Worm (Caenorhabditis elegans) whole organism, late embryonic: Measurements from ENCODE around the gene srh-148.

Experiments used
- C08G9.2 ChIP-seq: sonication (generic microtip); optimal IDR thresholded peaks from 2 replicates; lab custom pipeline; 2016; ENCODE audit warnings: mild to moderate bottlenecking, missing genetic modification characterization, moderate library complexity, missing compliant biosample characterization
- K02D7.2 ChIP-seq: sonication (generic microtip); optimal IDR thresholded peaks from 2 replicates; lab custom pipeline; 2017; ENCODE audit warnings: mild to moderate bottlenecking, missing genetic modification characterization, missing compliant biosample characterization
- K09A11.1 ChIP-seq: sonication (generic microtip); optimal IDR thresholded peaks from 2 replicates; lab custom pipeline; 2017; ENCODE audit warnings: antibody characterized with exemption, mild to moderate bottlenecking, missing genetic modification characterization, missing compliant biosample characterization; ENCODE audit not compliant: insufficient read depth
- Y22D7AL.16 ChIP-seq: sonication (generic microtip); optimal IDR thresholded peaks from 2 replicates; lab custom pipeline; 2016; ENCODE audit warnings: missing genetic modification characterization, missing compliant biosample characterization
- ahr-1 ChIP-seq: sonication (generic microtip); optimal IDR thresholded peaks from 2 replicates; lab custom pipeline; 2016; ENCODE audit warnings: missing genetic modification characterization, missing compliant biosample characterization
- ama-1 ChIP-seq: fragments of 150-350 bp; optimal IDR thresholded peaks from 2 replicates; lab custom pipeline; 2014
- ceh-18 ChIP-seq: sonication (generic microtip); optimal IDR thresholded peaks from 2 replicates; lab custom pipeline; 2016; ENCODE audit warnings: missing genetic modification characterization, missing compliant biosample characterization
- ceh-2 ChIP-seq: sonication (generic microtip); optimal IDR thresholded peaks from 2 replicates; lab custom pipeline; 2016; ENCODE audit warnings: missing genotype, missing genetic modification characterization, missing compliant biosample characterization
- ceh-22 ChIP-seq: sonication (generic microtip); optimal IDR thresholded peaks from 2 replicates; lab custom pipeline; 2017; ENCODE audit warnings: missing biosample characterization, missing genetic modification characterization
- ceh-30 ChIP-seq: fragments of 150-350 bp; optimal IDR thresholded peaks from 2 replicates; lab custom pipeline; 2014; ENCODE audit warnings: missing biosample characterization, missing genetic modification characterization
- ceh-48 ChIP-seq: sonication (generic microtip); optimal IDR thresholded peaks from 2 replicates; lab custom pipeline; 2016; ENCODE audit warnings: missing genetic modification characterization, inconsistent platforms, missing compliant biosample characterization
- ceh-9 ChIP-seq: sonication (generic microtip); optimal IDR thresholded peaks from 2 replicates; lab custom pipeline; 2016; ENCODE audit warnings: mild to moderate bottlenecking, missing genetic modification characterization, inconsistent platforms, missing compliant biosample characterization
- dmd-4 ChIP-seq: sonication (generic microtip); optimal IDR thresholded peaks from 2 replicates; lab custom pipeline; 2016; ENCODE audit warnings: borderline replicate concordance, missing genetic modification characterization, missing compliant biosample characterization
- dve-1 ChIP-seq: sonication (generic microtip); optimal IDR thresholded peaks from 2 replicates; lab custom pipeline; 2017; ENCODE audit warnings: antibody characterized with exemption, mild to moderate bottlenecking, missing genetic modification characterization, missing compliant biosample characterization
- elt-2 ChIP-seq: sonication (generic microtip); optimal IDR thresholded peaks from 2 replicates; lab custom pipeline; 2016; ENCODE audit warnings: missing genetic modification reagents, missing genetic modification characterization, missing compliant biosample characterization
- elt-4 ChIP-seq: sonication (generic microtip); optimal IDR thresholded peaks from 2 replicates; lab custom pipeline; 2016; ENCODE audit warnings: missing genetic modification characterization, missing compliant biosample characterization
- fax-1 ChIP-seq: sonication (generic microtip); optimal IDR thresholded peaks from 2 replicates; lab custom pipeline; 2016; ENCODE audit warnings: missing genotype, missing genetic modification characterization, missing compliant biosample characterization
- fkh-10 ChIP-seq: fragments of 150-350 bp; optimal IDR thresholded peaks from 2 replicates; lab custom pipeline; 2014; ENCODE audit warnings: missing biosample characterization, missing genetic modification reagents, missing genetic modification characterization
- fkh-6 ChIP-seq: sonication (generic microtip); optimal IDR thresholded peaks from 2 replicates; lab custom pipeline; 2016; ENCODE audit warnings: missing genetic modification characterization, missing compliant biosample characterization
- hlh-15 ChIP-seq: sonication (generic microtip); optimal IDR thresholded peaks from 2 replicates; lab custom pipeline; 2016; ENCODE audit warnings: missing genetic modification characterization, missing compliant biosample characterization
- hlh-30 ChIP-seq: sonication (generic microtip); optimal IDR thresholded peaks from 2 replicates; lab custom pipeline; 2017; ENCODE audit warnings: antibody characterized with exemption, missing genetic modification characterization, missing compliant biosample characterization; ENCODE audit not compliant: insufficient read depth
- hlh-6 ChIP-seq: sonication (generic microtip); optimal IDR thresholded peaks from 2 replicates; lab custom pipeline; 2016; ENCODE audit warnings: missing genotype, missing genetic modification characterization, missing compliant biosample characterization
- hlh-8 ChIP-seq: sonication (generic microtip); optimal IDR thresholded peaks from 2 replicates; lab custom pipeline; 2016; ENCODE audit warnings: missing genotype, missing genetic modification characterization, missing compliant biosample characterization
- lim-6 ChIP-seq: sonication (generic microtip); optimal IDR thresholded peaks from 2 replicates; lab custom pipeline; 2016; ENCODE audit warnings: missing genetic modification characterization, missing compliant biosample characterization
- lin-11 ChIP-seq: fragments of 200-800 bp; sonication (Bioruptor generic); optimal IDR thresholded peaks from 2 replicates; lab custom pipeline; 2018; ENCODE audit warnings: mild to moderate bottlenecking, missing genetic modification characterization, missing compliant biosample characterization
- nhr-11 ChIP-seq: fragments of 150-350 bp; optimal IDR thresholded peaks from 2 replicates; lab custom pipeline; 2014; ENCODE audit warnings: missing biosample characterization, missing genetic modification characterization
- pag-3 ChIP-seq: sonication (generic microtip); optimal IDR thresholded peaks from 2 replicates; lab custom pipeline; 2016; ENCODE audit warnings: missing compliant biosample characterization, missing genetic modification characterization, borderline replicate concordance
- pat-9 ChIP-seq: fragments of 200-800 bp; sonication (Bioruptor generic); optimal IDR thresholded peaks from 2 replicates; lab custom pipeline; 2018; ENCODE audit warnings: mild to moderate bottlenecking, missing genetic modification characterization, moderate library complexity, missing compliant biosample characterization
- pax-1 ChIP-seq: fragments of 150-350 bp; optimal IDR thresholded peaks from 2 replicates; lab custom pipeline; 2014; ENCODE audit warnings: missing biosample characterization, missing genetic modification characterization
- pha-2 ChIP-seq: sonication (generic microtip); optimal IDR thresholded peaks from 2 replicates; lab custom pipeline; 2017; ENCODE audit warnings: mild to moderate bottlenecking, missing genetic modification characterization, missing compliant biosample characterization
- pqm-1 ChIP-seq: sonication (generic microtip); optimal IDR thresholded peaks from 2 replicates; lab custom pipeline; 2016; ENCODE audit warnings: missing genetic modification characterization, missing compliant biosample characterization
- pros-1 ChIP-seq: fragments of 150-350 bp; optimal IDR thresholded peaks from 2 replicates; lab custom pipeline; 2014; ENCODE audit warnings: missing biosample characterization, missing genetic modification reagents, missing genetic modification characterization
- rnt-1 ChIP-seq: sonication (generic microtip); optimal IDR thresholded peaks from 2 replicates; lab custom pipeline; 2016; ENCODE audit warnings: missing genetic modification characterization, missing compliant biosample characterization
- sdc-2 ChIP-seq: sonication (generic microtip); optimal IDR thresholded peaks from 2 replicates; lab custom pipeline; 2016; ENCODE audit warnings: missing genotype, missing genetic modification characterization, missing compliant biosample characterization
- sox-2 ChIP-seq: fragments of 200-800 bp; sonication (Bioruptor generic); IDR thresholded peaks from 2 replicates; pipeline ENCODE4 v1.3.6; 2022; ENCODE audit warnings: missing genetic modification reagents, missing genetic modification characterization, missing compliant biosample characterization
- sox-4 ChIP-seq: sonication (generic microtip); optimal IDR thresholded peaks from 2 replicates; lab custom pipeline; 2017; ENCODE audit warnings: mild to moderate bottlenecking, missing genetic modification characterization, inconsistent platforms, missing compliant biosample characterization
- tbx-2 ChIP-seq: sonication (generic microtip); optimal IDR thresholded peaks from 2 replicates; lab custom pipeline; 2016; ENCODE audit warnings: missing genetic modification characterization, missing compliant biosample characterization
- tbx-7 ChIP-seq: sonication (generic microtip); optimal IDR thresholded peaks from 2 replicates; lab custom pipeline; 2016; ENCODE audit warnings: missing genotype, missing genetic modification characterization, missing compliant biosample characterization
- unc-3 ChIP-seq, 2 experiments: fragments of 200-800 bp in 1 of 2; sonication (Bioruptor generic) in 1 of 2; sonication (generic microtip) in 1 of 2; conservative IDR thresholded peaks in 1 of 2; optimal IDR thresholded peaks in 1 of 2; 2 replicates each; pipeline versions ENCODE4 v1.3.6 to Lab custom; 2016 to 2022; ENCODE audit warnings: missing compliant biosample characterization in 2 of 2, missing genetic modification characterization in 2 of 2, missing genetic modification reagents in 1 of 2
- unc-42 ChIP-seq: sonication (generic microtip); optimal IDR thresholded peaks from 2 replicates; lab custom pipeline; 2016; ENCODE audit warnings: missing genotype, missing genetic modification characterization, missing compliant biosample characterization
- unc-55 ChIP-seq: sonication (generic microtip); optimal IDR thresholded peaks from 2 replicates; lab custom pipeline; 2017; ENCODE audit warnings: missing biosample characterization, missing genetic modification reagents, missing genetic modification characterization
- unc-86 ChIP-seq: sonication (generic microtip); optimal IDR thresholded peaks from 2 replicates; lab custom pipeline; 2016; ENCODE audit warnings: missing genetic modification characterization, missing compliant biosample characterization
- ztf-16 ChIP-seq: sonication (generic microtip); optimal IDR thresholded peaks from 2 replicates; lab custom pipeline; 2017; ENCODE audit warnings: missing genetic modification characterization, missing compliant biosample characterization

The srh-148 gene

ce11 chrV:15892696-15893095 is 34.5 kb upstream of the srh-148 start, which contains the start of gene T06C12.11:
T06C12.11 (plus strand) TSS chrV:15892996.
- no peak for TF ChIP-seq sox-4 (tag; lab: Kevin White, UChicago)
- TF ChIP-seq ceh-18 (tag; lab: Kevin White, UChicago), result no peak
- no peak for TF ChIP-seq fkh-6 (tag; lab: Kevin White, UChicago)
- no peak for TF ChIP-seq tbx-2 (tag; lab: Kevin White, UChicago)
- TF ChIP-seq lim-6 (tag; lab: Kevin White, UChicago), result no peak
- TF ChIP-seq elt-2, result no peak
- TF ChIP-seq K09A11.1, result no peak
- no peak for TF ChIP-seq sox-2 (GFP tag; lab: Robert Waterston, UW)
- no peak for TF ChIP-seq pag-3 (tag; lab: Kevin White, UChicago)
- TF ChIP-seq pha-2 (tag; lab: Kevin White, UChicago), result no peak
- no peak for TF ChIP-seq nhr-11
- TF ChIP-seq hlh-8 (tag; lab: Kevin White, UChicago), result no peak
- TF ChIP-seq pat-9, result no peak
- no peak for TF ChIP-seq ceh-48
- no peak for TF ChIP-seq hlh-15 (tag; lab: Kevin White, UChicago)
- TF ChIP-seq elt-4 (tag; lab: Kevin White, UChicago), result no peak
- no peak for TF ChIP-seq unc-42 (tag; lab: Kevin White, UChicago)
- no peak for TF ChIP-seq hlh-6
- TF ChIP-seq C08G9.2 (tag; lab: Kevin White, UChicago), result no peak
- TF ChIP-seq dmd-4 (tag; lab: Kevin White, UChicago), result no peak

- no peak for TF ChIP-seq fkh-10 (GFP tag; lab: Kevin White, UChicago)
- TF ChIP-seq ceh-9, result no peak
- no peak for TF ChIP-seq ztf-16 (tag; lab: Kevin White, UChicago)
- no peak for TF ChIP-seq pax-1
- TF ChIP-seq ceh-22 (tag; lab: Kevin White, UChicago), result no peak
- TF ChIP-seq, all 69 proteins: peak for 0
Measured at ce11 chrV:15891761-15892160, 33.6 kb upstream of the srh-148 start, which contains the start of gene T06C12.12. T06C12.12 (plus strand) TSS chrV:15892061.

- TF ChIP-seq ama-1 (no peak), pax-1 (no peak)
Measured at ce11 chrV:15891279-15891678, 33.1 kb upstream of the srh-148 start.

- TF ChIP-seq fkh-10 (GFP tag; lab: Kevin White, UChicago) (no peak), pros-1 (tag; lab: Kevin White, UChicago) (no peak), ceh-30 (no peak), fax-1 (tag; lab: Kevin White, UChicago) (no peak), tbx-2 (tag; lab: Kevin White, UChicago) (no peak), ceh-22 (tag; lab: Kevin White, UChicago) (no peak), ahr-1 (tag; lab: Kevin White, UChicago) (no peak), C08G9.2 (tag; lab: Kevin White, UChicago) (no peak), K02D7.2 (tag; lab: Kevin White, UChicago) (no peak), pqm-1 (tag; lab: Kevin White, UChicago) (no peak), hlh-30 (tag; lab: Kevin White, UChicago) (no peak), tbx-7 (tag; lab: Kevin White, UChicago) (no peak), lin-11 (tag; lab: Kevin White, UChicago) (no peak), sdc-2 (tag; lab: Kevin White, UChicago) (no peak), Y22D7AL.16 (no peak), pax-1 (no peak)
Measured at ce11 chrV:15890115-15890514, 31.9 kb upstream of the srh-148 start.

- TF ChIP-seq tbx-7 (tag; lab: Kevin White, UChicago) (no peak), dve-1 (tag; lab: Kevin White, UChicago) (no peak), hlh-6 (no peak), fkh-6 (tag; lab: Kevin White, UChicago) (no peak), K09A11.1 (no peak), nhr-11 (no peak), pax-1 (no peak), rnt-1 (tag; lab: Kevin White, UChicago) (no peak), unc-86 (tag; lab: Kevin White, UChicago) (no peak), ceh-2 (tag; lab: Kevin White, UChicago) (no peak), unc-55 (GFP tag; lab: Kevin White, UChicago) (no peak), unc-3 (GFP tag; conservative IDR thresholded peaks at IDR 0.05; lab: Robert Waterston, UW) (no peak), unc-3 (tag; optimal IDR thresholded peaks at IDR 0.05; lab: Kevin White, UChicago) (no peak)
Measured at ce11 chrV:15888751-15889150, 30.6 kb upstream of the srh-148 start, which contains the start of gene cgt-1. cgt-1 (minus strand) TSS chrV:15888851.
